Worm (Caenorhabditis elegans) whole organism, midembryonic: ENCODE data around the gene F18A12.7.

Source experiments
- ztf-23 ChIP-seq: fragments of 200-800 bp; sonication (Bioruptor generic); IDR thresholded peaks from 2 replicates; pipeline ENCODE4 v1.3.6; 2022; ENCODE audit warnings: missing genetic modification reagents, missing genetic modification characterization, missing compliant biosample characterization
- ztf-29 ChIP-seq: fragments of 200-800 bp; sonication (Bioruptor generic); IDR thresholded peaks from 2 replicates; pipeline ENCODE4 v1.3.6; 2022; ENCODE audit warnings: missing genetic modification reagents, missing genetic modification characterization, missing compliant biosample characterization

- TF ChIP-seq ztf-29 (GFP tag; lab: Robert Waterston, UW) (no peak), ztf-23 (GFP tag; lab: Robert Waterston, UW) (no peak)
Measured at ce11 chrII:3461586-3461985, 47.3 kb upstream of the F18A12.7 start, which contains the start of gene C16C8.8.
